Worm (Caenorhabditis elegans): ENCODE data around the gene sumv-1.

DNA sequence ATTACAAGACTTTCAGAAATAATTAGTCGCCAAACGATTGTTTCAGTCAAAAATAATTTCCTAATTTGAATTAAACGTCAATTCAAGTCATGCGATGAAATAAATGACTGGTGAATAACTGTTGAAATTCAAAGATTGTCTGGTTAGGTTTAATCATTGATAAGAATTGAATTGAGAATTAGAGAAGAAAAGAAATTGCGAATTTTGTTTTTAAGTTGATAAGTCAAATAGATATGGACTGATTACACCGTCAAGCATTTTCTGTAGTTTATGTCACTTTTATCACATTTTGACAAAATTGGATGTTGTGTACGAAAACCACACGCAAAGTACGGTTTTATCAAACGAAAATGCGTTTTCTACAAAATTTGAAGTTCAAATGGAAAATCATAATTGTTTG lies 52.7 kb downstream of the sumv-1 start:
- TF ChIP-seq dao-5 (tag; optimal IDR thresholded peaks at IDR 0.05) (no peak), him-1 (tag; optimal IDR thresholded peaks at IDR 0.05) (no peak)
